Fruit fly (Drosophila melanogaster) whole organism, adult: ENCODE results near the gene Targ3.

Experiments used
- CG11617 ChIP-seq: fragments of 200-800 bp; sonication (Bioruptor generic); optimal IDR thresholded peaks from 2 replicates; lab custom pipeline; 2017; ENCODE audit warnings: mild to moderate bottlenecking, missing biosample characterization, missing genetic modification reagents, missing genetic modification characterization
- CG12768 ChIP-seq: fragments of 200-800 bp; sonication (Bioruptor generic); optimal IDR thresholded peaks from 2 replicates; lab custom pipeline; 2017; ENCODE audit warnings: missing biosample characterization, missing genetic modification characterization, mild to moderate bottlenecking, moderate library complexity, missing genetic modification reagents
- CG14711 ChIP-seq: fragments of 200-800 bp; sonication (Bioruptor generic); optimal IDR thresholded peaks from 2 replicates; lab custom pipeline; 2018; ENCODE audit warnings: missing biosample characterization, mild to moderate bottlenecking, missing genetic modification characterization, moderate library complexity
- CG1620 ChIP-seq: fragments of 200-800 bp; sonication (Bioruptor generic); optimal IDR thresholded peaks from 2 replicates; lab custom pipeline; 2016; ENCODE audit warnings: missing biosample characterization, missing genetic modification characterization
- CG33017 ChIP-seq: fragments of 200-800 bp; sonication (Bioruptor generic); optimal IDR thresholded peaks from 2 replicates; lab custom pipeline; 2018; ENCODE audit warnings: missing biosample characterization, mild to moderate bottlenecking, missing genetic modification characterization, moderate library complexity
- CG5204 ChIP-seq: fragments of 200-800 bp; sonication (Bioruptor generic); optimal IDR thresholded peaks from 2 replicates; lab custom pipeline; 2016; ENCODE audit warnings: missing biosample characterization, missing genetic modification characterization
- CG7101 ChIP-seq: fragments of 200-800 bp; sonication (Bioruptor generic); optimal IDR thresholded peaks from 2 replicates; lab custom pipeline; 2018; ENCODE audit warnings: missing biosample characterization, mild to moderate bottlenecking, missing genetic modification characterization, moderate library complexity
- Crg-1 ChIP-seq: fragments of 200-800 bp; sonication (Bioruptor generic); optimal IDR thresholded peaks from 2 replicates; lab custom pipeline; 2016; ENCODE audit warnings: missing biosample characterization, missing genetic modification characterization
- cic ChIP-seq: fragments of 200-800 bp; sonication (Bioruptor generic); optimal IDR thresholded peaks from 2 replicates; lab custom pipeline; 2017; ENCODE audit warnings: missing biosample characterization, mild to moderate bottlenecking, missing genetic modification characterization, moderate library complexity
- kay ChIP-seq: fragments of 200-800 bp; sonication (Bioruptor generic); peaks from one replicate; lab custom pipeline; 2016; ENCODE audit warnings: missing biosample characterization, missing genetic modification characterization, borderline replicate concordance
- ovo ChIP-seq: fragments of 200-800 bp; sonication (Bioruptor generic); optimal IDR thresholded peaks from 2 replicates; lab custom pipeline; 2016; ENCODE audit warnings: missing biosample characterization, missing genetic modification characterization
- pad ChIP-seq: fragments of 200-800 bp; sonication (Bioruptor generic); optimal IDR thresholded peaks from 3 replicates; lab custom pipeline; 2017; ENCODE audit warnings: missing biosample characterization, missing genetic modification characterization, mild to moderate bottlenecking, moderate library complexity, missing genetic modification reagents
- tj ChIP-seq: fragments of 200-800 bp; sonication (Bioruptor generic); optimal IDR thresholded peaks from 3 replicates; lab custom pipeline; 2017; ENCODE audit warnings: missing biosample characterization, mild to moderate bottlenecking, missing genetic modification characterization, moderate library complexity

- TF ChIP-seq cic (GFP tag; lab: Kevin White, UChicago): no peak
- no peak for TF ChIP-seq ovo (GFP tag; lab: Kevin White, UChicago)
- TF ChIP-seq CG1620: peak; percentile 5
- TF ChIP-seq kay (GFP tag; lab: Kevin White, UChicago): no peak
- no peak for TF ChIP-seq pad (GFP tag; lab: Kevin White, UChicago)
- TF ChIP-seq CG14711: no peak
- TF ChIP-seq CG5204: no peak
- TF ChIP-seq CG33017 (tag; lab: Kevin White, UChicago): no peak
- peak; percentile 1 for TF ChIP-seq tj (GFP tag; lab: Kevin White, UChicago)
- TF ChIP-seq CG12768 (GFP tag; lab: Kevin White, UChicago): no peak
- no peak for TF ChIP-seq CG11617 (GFP tag; lab: Kevin White, UChicago)
- no peak for TF ChIP-seq CG7101 (tag; lab: Kevin White, UChicago)
- TF ChIP-seq Crg-1 (GFP tag; lab: Kevin White, UChicago): no peak
Measured at dm6 chr3L:21216697-21217291, 20.2 kb downstream of the Targ3 start, which contains the start of the genes Trmt112 and Ilk.
